Fruit fly (Drosophila melanogaster) whole organism, embryonic: ENCODE results near the gene ssh.

Experiments
- Asciz ChIP-seq: fragments of 200-800 bp; sonication (Bioruptor generic); optimal IDR thresholded peaks from 2 replicates; lab custom pipeline; 2017; ENCODE audit warnings: missing biosample characterization, mild to moderate bottlenecking, missing genetic modification characterization, missing genetic modification reagents
- Bgb ChIP-seq: fragments of 200-800 bp; sonication (Bioruptor generic); IDR thresholded peaks from 2 replicates; pipeline ENCODE4 v1.3.6; 2022; ENCODE audit warnings: missing biosample characterization, missing genetic modification characterization; ENCODE audit not compliant: partially characterized antibody
- CG10147 ChIP-seq: fragments of 200-800 bp; sonication (Bioruptor generic); optimal IDR thresholded peaks from 2 replicates; lab custom pipeline; 2019; ENCODE audit warnings: missing biosample characterization, mild to moderate bottlenecking, missing genetic modification characterization, moderate library complexity
- CG10462 ChIP-seq: fragments of 200-800 bp; sonication (Bioruptor generic); optimal IDR thresholded peaks from 2 replicates; lab custom pipeline; 2016; ENCODE audit warnings: missing biosample characterization, missing genetic modification characterization
- CG12236 ChIP-seq: fragments of 200-800 bp; sonication (Bioruptor generic); optimal IDR thresholded peaks from 2 replicates; lab custom pipeline; 2016; ENCODE audit warnings: missing biosample characterization, missing genetic modification characterization
- CG12769 ChIP-seq: fragments of 200-800 bp; sonication (Bioruptor generic); optimal IDR thresholded peaks from 2 replicates; lab custom pipeline; 2019; ENCODE audit warnings: missing biosample characterization, mild to moderate bottlenecking, missing genetic modification characterization, moderate library complexity
- CG13424 ChIP-seq: fragments of 200-800 bp; sonication (Bioruptor generic); optimal IDR thresholded peaks from 2 replicates; lab custom pipeline; 2019; ENCODE audit warnings: missing biosample characterization, mild to moderate bottlenecking, missing genetic modification characterization, moderate library complexity
- CG17361 ChIP-seq: fragments of 200-800 bp; sonication (Bioruptor generic); IDR thresholded peaks from 3 replicates; pipeline ENCODE4 v1.3.6; 2022; ENCODE audit warnings: missing biosample characterization, missing genetic modification characterization
- CG18011 ChIP-seq: fragments of 200-800 bp; sonication (Bioruptor generic); optimal IDR thresholded peaks from 2 replicates; lab custom pipeline; 2017; ENCODE audit warnings: missing biosample characterization, missing genetic modification characterization, mild to moderate bottlenecking, moderate library complexity, missing genotype
- CG18262 ChIP-seq: fragments of 200-800 bp; optimal IDR thresholded peaks from 3 replicates; lab custom pipeline; 2019; ENCODE audit warnings: missing biosample characterization, mild to moderate bottlenecking, missing genetic modification characterization, moderate library complexity
- CG18764 ChIP-seq: fragments of 200-800 bp; sonication (Bioruptor generic); optimal IDR thresholded peaks from 3 replicates; lab custom pipeline; 2016; ENCODE audit warnings: missing biosample characterization, missing genetic modification characterization
- CG30020 ChIP-seq: fragments of 200-800 bp; optimal IDR thresholded peaks from 2 replicates; lab custom pipeline; 2019; ENCODE audit warnings: missing biosample characterization, mild to moderate bottlenecking, missing genetic modification characterization, moderate library complexity
- CG32767 ChIP-seq: fragments of 200-800 bp; sonication (Bioruptor generic); IDR thresholded peaks from 2 replicates; pipeline ENCODE4 v1.3.6; 2022; ENCODE audit warnings: missing biosample characterization, missing genetic modification characterization
- CG3995 ChIP-seq: fragments of 200-800 bp; sonication (Bioruptor generic); optimal IDR thresholded peaks from 3 replicates; lab custom pipeline; 2016; ENCODE audit warnings: missing biosample characterization, missing genetic modification characterization
- CG43689 ChIP-seq: fragments of 200-800 bp; sonication (Bioruptor generic); IDR thresholded peaks from 2 replicates; pipeline ENCODE4 v1.3.6; 2022; ENCODE audit warnings: missing biosample characterization, missing genetic modification characterization
- CG4617 ChIP-seq: fragments of 200-800 bp; sonication (Bioruptor generic); optimal IDR thresholded peaks from 3 replicates; lab custom pipeline; 2016; ENCODE audit warnings: missing biosample characterization, missing genetic modification characterization, borderline replicate concordance
- CG4820 ChIP-seq: fragments of 200-800 bp; sonication (Bioruptor generic); optimal IDR thresholded peaks from 3 replicates; lab custom pipeline; 2016; ENCODE audit warnings: missing biosample characterization, missing genetic modification characterization
- CG5245 ChIP-seq: fragments of 200-800 bp; sonication (Bioruptor generic); optimal IDR thresholded peaks from 3 replicates; lab custom pipeline; 2016; ENCODE audit warnings: missing biosample characterization, missing genetic modification characterization
- CG7839 ChIP-seq: fragments of 200-800 bp; sonication (Bioruptor generic); optimal IDR thresholded peaks from 3 replicates; lab custom pipeline; 2018; ENCODE audit warnings: missing biosample characterization, mild to moderate bottlenecking, missing genetic modification characterization, moderate library complexity
- CG7987 ChIP-seq: fragments of 200-800 bp; sonication (Bioruptor generic); optimal IDR thresholded peaks from 2 replicates; lab custom pipeline; 2018; ENCODE audit warnings: missing biosample characterization, mild to moderate bottlenecking, missing genetic modification characterization, moderate library complexity
- CG8944 ChIP-seq: fragments of 200-800 bp; sonication (Bioruptor generic); optimal IDR thresholded peaks from 3 replicates; lab custom pipeline; 2016; ENCODE audit warnings: missing biosample characterization, missing genetic modification characterization
- CHES-1-like ChIP-seq: fragments of 200-800 bp; sonication (Bioruptor generic); optimal IDR thresholded peaks from 2 replicates; lab custom pipeline; 2016; ENCODE audit warnings: missing biosample characterization, missing genetic modification characterization
- CrebB ChIP-seq: fragments of 200-800 bp; sonication (Bioruptor generic); optimal IDR thresholded peaks from 3 replicates; lab custom pipeline; 2018; ENCODE audit warnings: missing biosample characterization, mild to moderate bottlenecking, missing genetic modification characterization
- Dbx ChIP-seq: fragments of 200-800 bp; sonication (Bioruptor generic); IDR thresholded peaks from 3 replicates; pipeline ENCODE4 v1.3.6; 2022; ENCODE audit warnings: missing biosample characterization, missing genetic modification characterization
- Dip2 ChIP-seq: fragments of 200-800 bp; sonication (Bioruptor generic); IDR thresholded peaks from 2 replicates; pipeline ENCODE4 v1.3.6; 2022; ENCODE audit warnings: missing biosample characterization, missing genetic modification characterization
- Dip3 ChIP-seq: fragments of 200-800 bp; sonication (Bioruptor generic); optimal IDR thresholded peaks from 3 replicates; lab custom pipeline; 2016; ENCODE audit warnings: missing biosample characterization, missing genetic modification characterization
- E2f2 ChIP-seq: fragments of 200-800 bp; sonication (Bioruptor generic); IDR thresholded peaks from 2 replicates; pipeline ENCODE4 v1.3.6; 2022; ENCODE audit warnings: missing biosample characterization, missing genetic modification characterization
- Gsc ChIP-seq: fragments of 200-800 bp; sonication (Bioruptor generic); IDR thresholded peaks from 2 replicates; pipeline ENCODE4 v1.3.6; 2022; ENCODE audit warnings: missing biosample characterization, missing genetic modification characterization
- Jarid2 ChIP-seq: fragments of 200-800 bp; sonication (Bioruptor generic); optimal IDR thresholded peaks from 3 replicates; lab custom pipeline; 2017; ENCODE audit warnings: mild to moderate bottlenecking, missing biosample characterization, missing genetic modification reagents, missing genetic modification characterization
- Lhr ChIP-seq: fragments of 200-800 bp; sonication (Bioruptor generic); optimal IDR thresholded peaks from 3 replicates; lab custom pipeline; 2017; ENCODE audit warnings: mild to moderate bottlenecking, missing biosample characterization, missing genetic modification reagents, missing genetic modification characterization
- Lpt ChIP-seq: fragments of >200 bp; optimal IDR thresholded peaks from 2 replicates; lab custom pipeline; 2018; ENCODE audit warnings: missing biosample characterization, missing genetic modification characterization
- MTF-1 ChIP-seq: fragments of 200-800 bp; sonication (Bioruptor generic); optimal IDR thresholded peaks from 2 replicates; lab custom pipeline; 2018; ENCODE audit warnings: missing biosample characterization, mild to moderate bottlenecking, missing genetic modification characterization, borderline replicate concordance
- Meics ChIP-seq: fragments of 200-800 bp; sonication (Bioruptor generic); optimal IDR thresholded peaks from 2 replicates; lab custom pipeline; 2017; ENCODE audit warnings: missing biosample characterization, mild to moderate bottlenecking, missing genetic modification characterization
- NC2α ChIP-seq: fragments of 200-800 bp; sonication (Bioruptor generic); optimal IDR thresholded peaks from 2 replicates; lab custom pipeline; 2016; ENCODE audit warnings: missing biosample characterization, missing genetic modification characterization
- Nf-YA ChIP-seq: fragments of 200-800 bp; sonication (Bioruptor generic); IDR thresholded peaks from 2 replicates; pipeline ENCODE4 v1.3.6; 2022; ENCODE audit warnings: missing biosample characterization, missing genetic modification characterization
- Ssrp ChIP-seq: fragments of 200-800 bp; sonication (Bioruptor generic); optimal IDR thresholded peaks from 2 replicates; lab custom pipeline; 2018; ENCODE audit warnings: missing biosample characterization, mild to moderate bottlenecking, missing genetic modification characterization, moderate library complexity
- al ChIP-seq: fragments of 200-800 bp; sonication (Bioruptor generic); IDR thresholded peaks from 2 replicates; pipeline ENCODE4 v1.3.6; 2022; ENCODE audit warnings: missing biosample characterization, missing genetic modification characterization
- cwo ChIP-seq: fragments of 200-800 bp; sonication (Bioruptor generic); optimal IDR thresholded peaks from 3 replicates; lab custom pipeline; 2017; ENCODE audit warnings: missing biosample characterization, missing genetic modification characterization, mild to moderate bottlenecking, moderate library complexity, missing genetic modification reagents
- disco-r ChIP-seq: fragments of 200-800 bp; sonication (Bioruptor generic); optimal IDR thresholded peaks from 2 replicates; lab custom pipeline; 2016; ENCODE audit warnings: missing biosample characterization, missing genetic modification characterization
- dm ChIP-seq: fragments of 200-800 bp; sonication (Bioruptor generic); optimal IDR thresholded peaks from 3 replicates; lab custom pipeline; 2016; ENCODE audit warnings: missing biosample characterization, missing genetic modification characterization
- dpn ChIP-seq, 2 experiments: fragments of 200-800 bp; sonication (Bioruptor generic); optimal IDR thresholded peaks; 3 replicates each; lab custom pipeline; 2016; ENCODE audit warnings: missing biosample characterization in 2 of 2, missing genetic modification characterization in 2 of 2
- h ChIP-seq: fragments of >200 bp; optimal IDR thresholded peaks from 2 replicates; lab custom pipeline; 2017
- jing ChIP-seq: fragments of 200-800 bp; sonication (Bioruptor generic); optimal IDR thresholded peaks from 2 replicates; lab custom pipeline; 2018; ENCODE audit warnings: missing biosample characterization, mild to moderate bottlenecking, missing genetic modification characterization
- ken ChIP-seq: fragments of 200-800 bp; sonication (Bioruptor generic); IDR thresholded peaks from 3 replicates; pipeline ENCODE4 v1.3.6; 2022; ENCODE audit warnings: missing biosample characterization, missing genetic modification characterization
- rib ChIP-seq: fragments of 200-800 bp; sonication (Bioruptor generic); IDR thresholded peaks from 2 replicates; pipeline ENCODE4 v1.3.6; 2022; ENCODE audit warnings: missing biosample characterization, missing genetic modification characterization
- sim ChIP-seq: fragments of 200-800 bp; sonication (Bioruptor generic); IDR thresholded peaks from 2 replicates; pipeline ENCODE4 v1.3.6; 2022; ENCODE audit warnings: missing biosample characterization, missing genetic modification characterization
- slou ChIP-seq: fragments of 200-800 bp; sonication (Bioruptor generic); optimal IDR thresholded peaks from 3 replicates; lab custom pipeline; 2016; ENCODE audit warnings: missing biosample characterization, missing genetic modification characterization
- so ChIP-seq: fragments of 200-800 bp; sonication (Bioruptor generic); IDR thresholded peaks from 3 replicates; pipeline ENCODE4 v1.3.6; 2022; ENCODE audit warnings: missing biosample characterization, missing genetic modification characterization
- sqz ChIP-seq: fragments of 200-800 bp; sonication (Bioruptor generic); optimal IDR thresholded peaks from 3 replicates; lab custom pipeline; 2018; ENCODE audit warnings: missing biosample characterization, mild to moderate bottlenecking, missing genetic modification characterization
- tap ChIP-seq: fragments of 200-800 bp; optimal IDR thresholded peaks from 3 replicates; lab custom pipeline; 2019; ENCODE audit warnings: missing biosample characterization, mild to moderate bottlenecking, missing genetic modification characterization, moderate library complexity
- zen ChIP-seq: fragments of 200-800 bp; sonication (Bioruptor generic); optimal IDR thresholded peaks from 3 replicates; lab custom pipeline; 2018; ENCODE audit warnings: missing biosample characterization, mild to moderate bottlenecking, missing genetic modification characterization, moderate library complexity

The ssh gene

DNA sequence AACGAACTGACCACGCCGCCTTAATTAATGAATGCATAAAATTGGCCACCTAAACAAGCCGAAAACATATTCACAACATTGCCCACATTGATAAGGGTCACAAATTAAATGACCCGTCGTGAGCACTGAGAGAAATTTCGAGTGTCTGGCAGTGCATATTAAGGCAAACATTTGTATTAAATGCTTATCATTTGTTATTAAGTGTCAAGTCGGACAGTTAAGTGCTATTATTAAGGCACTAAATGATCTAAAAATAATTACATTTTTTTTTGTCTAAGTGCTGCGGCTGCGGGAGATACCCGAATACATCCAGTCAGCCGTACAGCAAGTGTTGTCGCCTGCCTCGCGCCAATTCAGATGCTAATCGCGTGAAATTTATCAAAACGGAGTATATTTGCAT, 17.7 kb upstream of the ssh start (continued):
- TF ChIP-seq Jarid2 (GFP tag; lab: Kevin White, UChicago): peak; percentile 5
- peak; percentile 20 for TF ChIP-seq CHES-1-like (GFP tag; lab: Kevin White, UChicago)
- TF ChIP-seq CG5245 (GFP tag; lab: Kevin White, UChicago): peak; percentile 23
- TF ChIP-seq h (lab: Kevin White, UChicago): no peak
- no peak for TF ChIP-seq Bgb (GFP tag; lab: Robert Waterston, UW)
- no peak for TF ChIP-seq Dip2 (GFP tag; lab: Robert Waterston, UW)
- TF ChIP-seq cwo (GFP tag; lab: Kevin White, UChicago): peak; percentile 64
- TF ChIP-seq CG7987 (GFP tag; lab: Kevin White, UChicago): no peak
- TF ChIP-seq slou (GFP tag; lab: Kevin White, UChicago): no peak
- peak; percentile 74 for TF ChIP-seq Meics (GFP tag; lab: Kevin White, UChicago)
- 0 out of 2 replicates have a peak, but pooled peaks have one; percentile 15 for TF ChIP-seq rib (GFP tag; lab: Robert Waterston, UW)
- no peak for TF ChIP-seq Lhr
- no peak for TF ChIP-seq CG10462
- peak; percentile 56 for TF ChIP-seq Asciz (GFP tag; lab: Kevin White, UChicago)
- peak; percentile 57; the same call in 1 of the 2 replicates for TF ChIP-seq Nf-YA (GFP tag; lab: Robert Waterston, UW)
- TF ChIP-seq so: peak; percentile 67; the same call in 2 of the 3 replicates
- TF ChIP-seq CG17361 (GFP tag; lab: Robert Waterston, UW): peak; percentile 42; the same call in 2 of the 3 replicates
- TF ChIP-seq disco-r (GFP tag; lab: Kevin White, UChicago): peak; percentile 27
- TF ChIP-seq CG10147: peak; percentile 11
- no peak for TF ChIP-seq zen
- TF ChIP-seq CG12769 (tag; lab: Kevin White, UChicago): peak; percentile 88
- TF ChIP-seq CG4820 (GFP tag; lab: Kevin White, UChicago): peak; percentile 11
- peak; percentile 50 for TF ChIP-seq Ssrp
- TF ChIP-seq MTF-1 (GFP tag; lab: Kevin White, UChicago): no peak
- TF ChIP-seq CG4617 (GFP tag; lab: Kevin White, UChicago): peak; percentile 18
- peak; percentile 30 for TF ChIP-seq CrebB (tag; lab: Kevin White, UChicago)
- peak; percentile 43 for TF ChIP-seq CG18262 (tag; lab: Kevin White, UChicago)
- no peak for TF ChIP-seq sim
- TF ChIP-seq CG8944 (GFP tag; lab: Kevin White, UChicago): peak; percentile 10
- no peak for TF ChIP-seq CG18011 (GFP tag; lab: Kevin White, UChicago)
- peak; percentile 66 for TF ChIP-seq CG43689 (GFP tag; lab: Robert Waterston, UW)
- peak; percentile 79 for TF ChIP-seq CG7839
- TF ChIP-seq sqz (GFP tag; lab: Kevin White, UChicago): no peak
- 0 out of 2 replicates have a peak, but pooled peaks have one; percentile 19 for TF ChIP-seq Gsc
- TF ChIP-seq CG3995 (GFP tag; lab: Kevin White, UChicago): peak; percentile 29
- peak; percentile 40; the same call in 1 of the 2 replicates for TF ChIP-seq E2f2 (GFP tag; lab: Robert Waterston, UW)
- TF ChIP-seq NC2α: no peak
- TF ChIP-seq dm (GFP tag; lab: Kevin White, UChicago): no peak
- TF ChIP-seq dpn (GFP tag; optimal IDR thresholded peaks at IDR 0.05; lab: Kevin White, UChicago): peak; percentile 66 to 72
- TF ChIP-seq Lpt (GFP tag; lab: Kevin White, UChicago): no peak
- TF ChIP-seq Dbx (GFP tag; lab: Robert Waterston, UW): peak; percentile 69; the same call in 1 of the 3 replicates
- TF ChIP-seq CG12236: no peak
- TF ChIP-seq ken (GFP tag; lab: Robert Waterston, UW): 0 out of 3 replicates have a peak, but pooled peaks have one; percentile 41
- TF ChIP-seq Dip3 (GFP tag; lab: Kevin White, UChicago): peak; percentile 75
- peak; percentile 57 for TF ChIP-seq CG13424 (tag; lab: Kevin White, UChicago)
- peak; percentile 46; the same call in 1 of the 2 replicates for TF ChIP-seq CG32767
- peak; percentile 44 for TF ChIP-seq tap (tag; lab: Kevin White, UChicago)
- peak; percentile 70 for TF ChIP-seq al (GFP tag; lab: Robert Waterston, UW)
- TF ChIP-seq CG18764 (GFP tag; lab: Kevin White, UChicago): no peak
- TF ChIP-seq CG30020: no peak
- TF ChIP-seq jing: peak; percentile 62
